Worm (Caenorhabditis elegans): ENCODE data around the gene DC2.5.

- no peak for TF ChIP-seq flt-1 (GFP tag; IDR thresholded peaks at IDR 0.05)
- TF ChIP-seq cog-1 (tag; optimal IDR thresholded peaks at IDR 0.05): no peak
- no peak for TF ChIP-seq T22C8.4 (GFP tag; IDR thresholded peaks at IDR 0.05)
- no peak for TF ChIP-seq ztf-29 (GFP tag; IDR thresholded peaks at IDR 0.05)
- no peak for TF ChIP-seq med-1 (GFP tag; optimal IDR thresholded peaks at IDR 0.05; ENCODE audit: insufficient read depth)
- TF ChIP-seq ref-1 (GFP tag; conservative IDR thresholded peaks at IDR 0.05): no peak
Measured at ce11 chrV:185694-186217, 26.8 kb downstream of the DC2.5 start, which contains the start of gene arid-1.
